Fruit fly (Drosophila melanogaster): Measurements from ENCODE around the gene Non2.

The Non2 gene

dm6 chr3L:2763762-2764161 is 3.0 kb upstream of the Non2 start (continued):
- no peak for TF ChIP-seq CG31388 (GFP tag; optimal IDR thresholded peaks at IDR 0.05)
- TF ChIP-seq Ptx1 (GFP tag; IDR thresholded peaks at IDR 0.05), result peak; percentile 60
- TF ChIP-seq NFAT (GFP tag; IDR thresholded peaks at IDR 0.05), result peak; percentile 25; the same call in 1 of the 2 replicates
- TF ChIP-seq Side (GFP tag; optimal IDR thresholded peaks at IDR 0.05), result no peak
- TF ChIP-seq Xbp1 (GFP tag; optimal IDR thresholded peaks at IDR 0.05), result peak; percentile 11
- 0 out of 3 replicates have a peak, but pooled peaks have one; percentile 29 for TF ChIP-seq CG11456 (GFP tag; IDR thresholded peaks at IDR 0.05)
- no peak for TF ChIP-seq z (GFP tag; IDR thresholded peaks at IDR 0.05)
- TF ChIP-seq CG11504 (tag; optimal IDR thresholded peaks at IDR 0.05), result peak; percentile 9
- no peak for TF ChIP-seq CG18764 (GFP tag; optimal IDR thresholded peaks at IDR 0.05)
- TF ChIP-seq wek (GFP tag; optimal IDR thresholded peaks at IDR 0.05), result no peak
- no peak for TF ChIP-seq CG5180 (GFP tag; optimal IDR thresholded peaks at IDR 0.05)
- TF ChIP-seq Rx (GFP tag; IDR thresholded peaks at IDR 0.05), result 0 out of 2 replicates have a peak, but pooled peaks have one; percentile 28
- no peak for TF ChIP-seq Antp (GFP tag; optimal IDR thresholded peaks at IDR 0.05)
- TF ChIP-seq E2f2 (GFP tag; IDR thresholded peaks at IDR 0.05), result peak; percentile 27
- TF ChIP-seq CG4282 (GFP tag; optimal IDR thresholded peaks at IDR 0.05), result no peak
- 0 out of 2 replicates have a peak, but pooled peaks have one; percentile 28 for TF ChIP-seq ranshi (GFP tag; IDR thresholded peaks at IDR 0.05)
- peak; percentile 63 for TF ChIP-seq vvl (GFP tag; IDR thresholded peaks at IDR 0.05)
- no peak for TF ChIP-seq btn (GFP tag; optimal IDR thresholded peaks at IDR 0.05)
- no peak for TF ChIP-seq CG5953 (GFP tag; IDR thresholded peaks at IDR 0.05)
- TF ChIP-seq hbn (GFP tag; IDR thresholded peaks at IDR 0.05; ENCODE audit: partially characterized antibody), result no peak
- TF ChIP-seq seq (GFP tag; IDR thresholded peaks at IDR 0.05), result peak; percentile 52
- no peak for TF ChIP-seq CG12236 (GFP tag; optimal IDR thresholded peaks at IDR 0.05)
- peak; percentile 67 for TF ChIP-seq Med (GFP tag)
- TF ChIP-seq kah (GFP tag; optimal IDR thresholded peaks at IDR 0.05), result no peak
- TF ChIP-seq Awh (GFP tag; IDR thresholded peaks at IDR 0.05), result no peak
- peak; percentile 37; the same call in 1 of the 3 replicates for TF ChIP-seq CG11093 (GFP tag; IDR thresholded peaks at IDR 0.05)
- no peak for TF ChIP-seq CG8281 (tag; optimal IDR thresholded peaks at IDR 0.05)
- no peak for TF ChIP-seq chif (GFP tag; optimal IDR thresholded peaks at IDR 0.05)
- TF ChIP-seq CG6683 (GFP tag; optimal IDR thresholded peaks at IDR 0.05), result no peak
- TF ChIP-seq usp (GFP tag; optimal IDR thresholded peaks at IDR 0.05), result no peak
- no peak for TF ChIP-seq CG10654 (GFP tag; optimal IDR thresholded peaks at IDR 0.05)
- TF ChIP-seq Camta (GFP tag; optimal IDR thresholded peaks at IDR 0.05), result no peak
- TF ChIP-seq slp2 (GFP tag; optimal IDR thresholded peaks at IDR 0.05), result no peak
- TF ChIP-seq ap (GFP tag; IDR thresholded peaks at IDR 0.05), result 0 out of 2 replicates have a peak, but pooled peaks have one; percentile 24
- TF ChIP-seq Sox102F (GFP tag; optimal IDR thresholded peaks at IDR 0.05), result peak; percentile 32
- no peak for TF ChIP-seq Hmx (GFP tag; optimal IDR thresholded peaks at IDR 0.05)
- no peak for TF ChIP-seq Hmr (GFP tag; optimal IDR thresholded peaks at IDR 0.05)
- TF ChIP-seq CG15269 (tag; optimal IDR thresholded peaks at IDR 0.05), result peak; percentile 35
- TF ChIP-seq ci (GFP tag; IDR thresholded peaks at IDR 0.05), result peak; percentile 48; the same call in 1 of the 3 replicates
- TF ChIP-seq run (tag; optimal IDR thresholded peaks at IDR 0.05), result no peak
- no peak for TF ChIP-seq CrebB (tag; optimal IDR thresholded peaks at IDR 0.05)
- TF ChIP-seq CG1647 (GFP tag; optimal IDR thresholded peaks at IDR 0.05), result no peak
- TF ChIP-seq CG11247 (GFP tag; IDR thresholded peaks at IDR 0.05), result 0 out of 2 replicates have a peak, but pooled peaks have one; percentile 9
- TF ChIP-seq Drgx (GFP tag; IDR thresholded peaks at IDR 0.05), result peak; percentile 24; the same call in 1 of the 2 replicates
- TF ChIP-seq CG32532 (GFP tag; IDR thresholded peaks at IDR 0.05), result peak; percentile 71
- no peak for TF ChIP-seq Ravus (GFP tag; IDR thresholded peaks at IDR 0.05)
- TF ChIP-seq Deaf1 (tag; optimal IDR thresholded peaks at IDR 0.05), result no peak
- no peak for TF ChIP-seq CG30431 (GFP tag; optimal IDR thresholded peaks at IDR 0.05)
- no peak for TF ChIP-seq Pdp1 (GFP tag; optimal IDR thresholded peaks at IDR 0.05)
- TF ChIP-seq CG4360 (GFP tag; IDR thresholded peaks at IDR 0.05), result no peak
- TF ChIP-seq pum (GFP tag; optimal IDR thresholded peaks at IDR 0.05), result no peak
- TF ChIP-seq CG31441 (GFP tag; IDR thresholded peaks at IDR 0.05), result 0 out of 2 replicates have a peak, but pooled peaks have one; percentile 20

Measured in whole organism, embryonic.